Worm (Caenorhabditis elegans): ENCODE measurements around the gene C28D4.8.

DNA sequence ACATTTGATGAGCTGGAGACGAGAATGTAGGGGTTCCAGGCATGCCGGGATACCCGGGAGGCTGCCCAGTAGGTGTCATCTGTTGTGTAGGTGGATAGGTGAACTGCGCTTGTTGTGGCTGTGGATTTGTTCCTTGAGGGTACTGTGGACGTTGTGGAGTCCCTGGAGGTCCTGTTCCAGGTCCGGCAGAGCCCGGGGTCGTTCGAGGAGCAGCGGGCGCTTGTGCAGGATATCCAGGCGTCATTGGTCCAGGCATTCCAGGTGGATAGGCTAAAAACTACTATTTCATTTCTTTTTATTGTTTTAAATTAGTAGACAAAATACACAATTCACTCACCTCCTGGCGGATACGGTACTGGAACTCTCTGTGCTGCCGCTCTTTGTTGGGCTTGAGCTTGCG is 47.0 kb upstream of the C28D4.8 start:
- TF ChIP-seq klf-2 (GFP tag; conservative IDR thresholded peaks at IDR 0.05) (no peak), cog-1 (tag; optimal IDR thresholded peaks at IDR 0.05) (no peak), tab-1 (GFP tag; IDR thresholded peaks at IDR 0.05) (no peak), med-1 (GFP tag; optimal IDR thresholded peaks at IDR 0.05; ENCODE audit: insufficient read depth) (no peak)
